Worm (Caenorhabditis elegans): ENCODE data around the gene pgp-10.
A peak's percentile ranks its signal among the peaks of the same experiment; 100 is the strongest.

Gene pgp-10

ce11 chrX:7158736-7159135 is at the start of gene pgp-10:
Gene pgp-10, plus strand, starts transcription at chrX:7159036.
- TF ChIP-seq zag-1 (tag; optimal IDR thresholded peaks at IDR 0.05): no peak
- no peak for TF ChIP-seq nhr-43 (tag; optimal IDR thresholded peaks at IDR 0.05; ENCODE audit: poor library complexity, severe bottlenecking)
- no peak for TF ChIP-seq ama-1 (optimal IDR thresholded peaks at IDR 0.05)
- no peak for TF ChIP-seq fkh-2 (tag; optimal IDR thresholded peaks at IDR 0.05)
- TF ChIP-seq nhr-67 (tag; optimal IDR thresholded peaks at IDR 0.05): no peak
- TF ChIP-seq unc-39 (tag; optimal IDR thresholded peaks at IDR 0.05): no peak

ce11 chrX:7112589-7112988 is 46.2 kb upstream of the pgp-10 start, which contains the start of gene C36B7.1:
Gene C36B7.1, plus strand, starts transcription at chrX:7112889.
- no peak for TF ChIP-seq eor-1 (tag; optimal IDR thresholded peaks at IDR 0.05)
- no peak for TF ChIP-seq nhr-76 (tag; optimal IDR thresholded peaks at IDR 0.05)
- no peak for TF ChIP-seq nhr-12 (tag; optimal IDR thresholded peaks at IDR 0.05)
- TF ChIP-seq nhr-23 (tag; optimal IDR thresholded peaks at IDR 0.05): no peak
- no peak for TF ChIP-seq daf-12 (tag; optimal IDR thresholded peaks at IDR 0.05)
- TF ChIP-seq pha-4 (tag; optimal IDR thresholded peaks at IDR 0.05): no peak
- no peak for TF ChIP-seq fkh-2 (tag; optimal IDR thresholded peaks at IDR 0.05)
- TF ChIP-seq nhr-11 (tag; optimal IDR thresholded peaks at IDR 0.05): no peak
- no peak for TF ChIP-seq elt-1 (tag; optimal IDR thresholded peaks at IDR 0.05)
- no peak for TF ChIP-seq ZK546.5 (tag; optimal IDR thresholded peaks at IDR 0.05)
- no peak for TF ChIP-seq nhr-28 (tag; optimal IDR thresholded peaks at IDR 0.05)
- TF ChIP-seq fos-1 (tag; optimal IDR thresholded peaks at IDR 0.05): no peak
- no peak for TF ChIP-seq egl-27 (tag; optimal IDR thresholded peaks at IDR 0.05)

- no peak for TF ChIP-seq ceh-82 (tag; optimal IDR thresholded peaks at IDR 0.05)
- no peak for TF ChIP-seq pha-4 (tag; optimal IDR thresholded peaks at IDR 0.05)
- TF ChIP-seq nhr-76 (tag; optimal IDR thresholded peaks at IDR 0.05): no peak
These were observed 41.9 kb upstream of the pgp-10 start, which contains the start of gene hen-1 for ce11 chrX:7116896-7117295. Gene hen-1, minus strand, starts transcription at chrX:7116996.

- no peak for TF ChIP-seq egl-27 (tag; optimal IDR thresholded peaks at IDR 0.05)
- TF ChIP-seq fkh-10 (GFP tag; optimal IDR thresholded peaks at IDR 0.05): no peak
- TF ChIP-seq pha-4 (tag; optimal IDR thresholded peaks at IDR 0.05): no peak
- TF ChIP-seq aly-2 (tag; optimal IDR thresholded peaks at IDR 0.05): no peak
- TF ChIP-seq fkh-2 (tag; optimal IDR thresholded peaks at IDR 0.05): no peak
- TF ChIP-seq zag-1 (tag; optimal IDR thresholded peaks at IDR 0.05): no peak
- no peak for TF ChIP-seq ztf-4 (tag; optimal IDR thresholded peaks at IDR 0.05)
- no peak for TF ChIP-seq nhr-77 (tag; optimal IDR thresholded peaks at IDR 0.05)
- TF ChIP-seq ceh-9 (tag; optimal IDR thresholded peaks at IDR 0.05): no peak
- TF ChIP-seq elt-1 (tag; optimal IDR thresholded peaks at IDR 0.05): no peak
- TF ChIP-seq fos-1 (tag; optimal IDR thresholded peaks at IDR 0.05): no peak
- TF ChIP-seq nhr-25 (tag; optimal IDR thresholded peaks at IDR 0.05): no peak
- TF ChIP-seq daf-12 (tag; optimal IDR thresholded peaks at IDR 0.05): no peak
- no peak for TF ChIP-seq lin-15B (tag; optimal IDR thresholded peaks at IDR 0.05)
- no peak for TF ChIP-seq eor-1 (tag; optimal IDR thresholded peaks at IDR 0.05)
- TF ChIP-seq unc-62 (GFP tag; optimal IDR thresholded peaks at IDR 0.05): no peak
- no peak for TF ChIP-seq ama-1 (optimal IDR thresholded peaks at IDR 0.05)
These were observed 36.2 kb upstream of the pgp-10 start for ce11 chrX:7122655-7123054.

- no peak for TF ChIP-seq nhr-43 (tag; optimal IDR thresholded peaks at IDR 0.05; ENCODE audit: poor library complexity, severe bottlenecking)
- peak; percentile 70 for TF ChIP-seq pqm-1 (tag; optimal IDR thresholded peaks at IDR 0.05)
These were observed 34.8 kb upstream of the pgp-10 start for ce11 chrX:7124044-7124443.

- TF ChIP-seq fkh-2 (tag; optimal IDR thresholded peaks at IDR 0.05) (no peak), nhr-77 (tag; optimal IDR thresholded peaks at IDR 0.05) (no peak), lin-39 (tag; optimal IDR thresholded peaks at IDR 0.05) (no peak), ZK546.5 (tag; optimal IDR thresholded peaks at IDR 0.05) (no peak), elt-2 (tag; optimal IDR thresholded peaks at IDR 0.05) (peak; percentile 63), ztf-4 (tag; optimal IDR thresholded peaks at IDR 0.05) (no peak), ztf-11 (tag; optimal IDR thresholded peaks at IDR 0.05) (no peak)
These were observed 33.7 kb upstream of the pgp-10 start for ce11 chrX:7125178-7125577.

- TF ChIP-seq nhr-237 (tag; optimal IDR thresholded peaks at IDR 0.05) (no peak), fkh-10 (GFP tag; optimal IDR thresholded peaks at IDR 0.05) (no peak), elt-2 (tag; optimal IDR thresholded peaks at IDR 0.05) (no peak), nhr-76 (tag; optimal IDR thresholded peaks at IDR 0.05) (no peak), fkh-2 (tag; optimal IDR thresholded peaks at IDR 0.05) (no peak), nhr-12 (tag; optimal IDR thresholded peaks at IDR 0.05) (no peak)
These were observed 32.5 kb upstream of the pgp-10 start, which contains the start of gene ist-1 for ce11 chrX:7126348-7126747. Gene ist-1, plus strand, starts transcription at chrX:7126648.
